Fruit fly (Drosophila melanogaster) S2 (cell line): Measurements from ENCODE around the gene CG7542.

Experiments used
- CG8478 ChIP-seq: fragments of >200 bp; optimal IDR thresholded peaks from 2 replicates; lab custom pipeline; 2018
- CTCF ChIP-seq, 2 experiments: fragments of >200 bp; optimal IDR thresholded peaks; 2 replicates each; lab custom pipeline; 2018

dm6 chr3L:17540004-17540403 is 9.6 kb upstream of the CG7542 start:
- TF ChIP-seq CG8478 = no peak
- no peak for TF ChIP-seq CTCF (optimal IDR thresholded peaks at IDR 0.05; lab: Kevin White, UChicago)
